Worm (Caenorhabditis elegans) whole organism, midembryonic: ENCODE results near the gene srbc-67.

ENCODE experiments used
- cog-1 ChIP-seq: sonication (generic microtip); optimal IDR thresholded peaks from 2 replicates; lab custom pipeline; 2016; ENCODE audit warnings: missing genetic modification characterization, missing compliant biosample characterization
- flt-1 ChIP-seq: fragments of 200-800 bp; sonication (Bioruptor generic); IDR thresholded peaks from 2 replicates; pipeline ENCODE4 v1.3.6; 2022; ENCODE audit warnings: missing genetic modification characterization, missing compliant biosample characterization
- med-1 ChIP-seq: sonication (generic microtip); optimal IDR thresholded peaks from 2 replicates; lab custom pipeline; 2017; ENCODE audit warnings: missing genetic modification characterization, mild to moderate bottlenecking, missing compliant biosample characterization, antibody characterized with exemption, missing genetic modification reagents; ENCODE audit not compliant: insufficient read depth
- ref-1 ChIP-seq: fragments of 200-800 bp; sonication (Bioruptor generic); conservative IDR thresholded peaks from 2 replicates; pipeline ENCODE4 v1.3.6; 2022; ENCODE audit warnings: missing genetic modification reagents, missing genetic modification characterization, missing compliant biosample characterization

ce11 chrV:3502038-3502437, 39.0 kb downstream of the srbc-67 start, which contains the start of the genes C07G3.8 and C07G3.10:
- TF ChIP-seq flt-1 (GFP tag; lab: Robert Waterston, UW) = no peak
- no peak for TF ChIP-seq ref-1 (GFP tag; lab: Robert Waterston, UW)
- TF ChIP-seq cog-1 (tag; lab: Kevin White, UChicago) = no peak
- TF ChIP-seq med-1 (GFP tag; lab: Kevin White, UChicago) = no peak
